Fruit fly (Drosophila melanogaster): ENCODE measurements around the gene CG15312.

dm6 chrX:10089188-10089587 is 18.5 kb upstream of the CG15312 start:
- TF ChIP-seq CG6175 (GFP tag; IDR thresholded peaks at IDR 0.05) (no peak), CTCF (GFP tag; optimal IDR thresholded peaks at IDR 0.05) (no peak), lola (GFP tag; optimal IDR thresholded peaks at IDR 0.05) (no peak), Oli (tag; optimal IDR thresholded peaks at IDR 0.05) (no peak), lov (optimal IDR thresholded peaks at IDR 0.05) (no peak), lov (GFP tag; IDR thresholded peaks at IDR 0.05) (no peak), CG3407 (GFP tag; optimal IDR thresholded peaks at IDR 0.05) (no peak), nau (GFP tag; optimal IDR thresholded peaks at IDR 0.05) (no peak)
